Fruit fly (Drosophila melanogaster): ENCODE data around the gene CG32687.

CG32687 gene

dm6 chrX:10515323-10515853 is 28.4 kb upstream of the CG32687 start (continued):
- TF ChIP-seq E2f1 (GFP tag; IDR thresholded peaks at IDR 0.05): peak; percentile 42; the same call in 1 of the 2 replicates
- peak; percentile 24 for TF ChIP-seq btn (GFP tag; optimal IDR thresholded peaks at IDR 0.05)
- TF ChIP-seq CG4424 (GFP tag; optimal IDR thresholded peaks at IDR 0.05): peak; percentile 62
- no peak for TF ChIP-seq CG7928 (GFP tag; optimal IDR thresholded peaks at IDR 0.05)
- no peak for TF ChIP-seq dimm (GFP tag; IDR thresholded peaks at IDR 0.05)
- peak; percentile 4 for TF ChIP-seq CG1529 (GFP tag; optimal IDR thresholded peaks at IDR 0.05)
- no peak for TF ChIP-seq unc-4 (GFP tag; IDR thresholded peaks at IDR 0.05; ENCODE audit: partially characterized antibody)
- TF ChIP-seq CG9215 (GFP tag; IDR thresholded peaks at IDR 0.05): 0 out of 2 replicates have a peak, but pooled peaks have one; percentile 31
- TF ChIP-seq CG3407 (GFP tag; optimal IDR thresholded peaks at IDR 0.05): peak; percentile 13
- peak; percentile 70 for TF ChIP-seq CG11504 (tag; optimal IDR thresholded peaks at IDR 0.05)
- TF ChIP-seq CG16863 (GFP tag; optimal IDR thresholded peaks at IDR 0.05): peak; percentile 14
- TF ChIP-seq CG14667 (GFP tag; IDR thresholded peaks at IDR 0.05): peak; percentile 62
- no peak for TF ChIP-seq yki (optimal IDR thresholded peaks at IDR 0.05)
- TF ChIP-seq Dbx (GFP tag; IDR thresholded peaks at IDR 0.05): no peak
- TF ChIP-seq CG6654 (GFP tag; optimal IDR thresholded peaks at IDR 0.05): no peak
- peak; percentile 63 for TF ChIP-seq Side (GFP tag; optimal IDR thresholded peaks at IDR 0.05)
- peak; percentile 44 for TF ChIP-seq Ssrp (tag; optimal IDR thresholded peaks at IDR 0.05)
- no peak for TF ChIP-seq CG6765 (GFP tag; optimal IDR thresholded peaks at IDR 0.05)
- no peak for TF ChIP-seq kah (GFP tag; optimal IDR thresholded peaks at IDR 0.05)
- peak; percentile 6 for TF ChIP-seq Nf-YC (tag; optimal IDR thresholded peaks at IDR 0.05)
- TF ChIP-seq Ets65A (GFP tag): peak; percentile 92
- no peak for TF ChIP-seq hb (GFP tag; IDR thresholded peaks at IDR 0.05; ENCODE audit: partially characterized antibody)
- peak; percentile 9 for TF ChIP-seq Sry-δ (GFP tag; optimal IDR thresholded peaks at IDR 0.05)
- TF ChIP-seq Xrp1 (GFP tag; IDR thresholded peaks at IDR 0.05): peak; percentile 87
- TF ChIP-seq bowl (GFP tag; IDR thresholded peaks at IDR 0.05): no peak
- peak; percentile 31 for TF ChIP-seq CG13424 (tag; optimal IDR thresholded peaks at IDR 0.05)
- TF ChIP-seq MBD-R2 (GFP tag; IDR thresholded peaks at IDR 0.05): no peak
- no peak for TF ChIP-seq CG10543 (GFP tag; optimal IDR thresholded peaks at IDR 0.05)
- peak; percentile 52; the same call in 2 of the 4 replicates for TF ChIP-seq Gug (GFP tag; IDR thresholded peaks at IDR 0.05)
- peak; percentile 29 for TF ChIP-seq CG18764 (GFP tag; optimal IDR thresholded peaks at IDR 0.05)
- peak; percentile 3 for TF ChIP-seq Nf-YB (GFP tag; optimal IDR thresholded peaks at IDR 0.05)
- peak; percentile 18 for TF ChIP-seq stwl (tag; optimal IDR thresholded peaks at IDR 0.05)
- TF ChIP-seq CG13624 (GFP tag; optimal IDR thresholded peaks at IDR 0.05): peak; percentile 42
- TF ChIP-seq CG11560 (tag; IDR thresholded peaks at IDR 0.05): no peak
- peak; percentile 46 for TF ChIP-seq Asciz (GFP tag; optimal IDR thresholded peaks at IDR 0.05)
- TF ChIP-seq CG31441 (GFP tag; IDR thresholded peaks at IDR 0.05): peak; percentile 65
- TF ChIP-seq tap (tag; optimal IDR thresholded peaks at IDR 0.05): peak; percentile 31
- peak; percentile 40 for TF ChIP-seq CG7556 (GFP tag; optimal IDR thresholded peaks at IDR 0.05)
- TF ChIP-seq pita (GFP tag; optimal IDR thresholded peaks at IDR 0.05): no peak
- peak; percentile 33 for TF ChIP-seq Hsf (GFP tag; optimal IDR thresholded peaks at IDR 0.05)
- no peak for TF ChIP-seq pho (GFP tag; optimal IDR thresholded peaks at IDR 0.05)
- no peak for TF ChIP-seq CG16779 (GFP tag; IDR thresholded peaks at IDR 0.05)
- TF ChIP-seq CG9727 (GFP tag; optimal IDR thresholded peaks at IDR 0.05): peak; percentile 91
- peak; percentile 77 for TF ChIP-seq Elba2 (GFP tag; optimal IDR thresholded peaks at IDR 0.05)
- TF ChIP-seq fd64A (GFP tag; optimal IDR thresholded peaks at IDR 0.05): peak; percentile 20
- TF ChIP-seq CG2120 (GFP tag; optimal IDR thresholded peaks at IDR 0.05): no peak
- TF ChIP-seq NC2β (GFP tag; optimal IDR thresholded peaks at IDR 0.05): peak; percentile 48
- peak; percentile 18 to 69 for TF ChIP-seq tll (GFP tag; optimal IDR thresholded peaks at IDR 0.05)
- TF ChIP-seq Atf-2 (GFP tag; optimal IDR thresholded peaks at IDR 0.05): peak; percentile 25
- no peak for TF ChIP-seq CG1832 (GFP tag; optimal IDR thresholded peaks at IDR 0.05)
- TF ChIP-seq dm (GFP tag; optimal IDR thresholded peaks at IDR 0.05): peak; percentile 40
